Fruit fly (Drosophila melanogaster): ENCODE data around the gene RhoGAP71E.

DNA sequence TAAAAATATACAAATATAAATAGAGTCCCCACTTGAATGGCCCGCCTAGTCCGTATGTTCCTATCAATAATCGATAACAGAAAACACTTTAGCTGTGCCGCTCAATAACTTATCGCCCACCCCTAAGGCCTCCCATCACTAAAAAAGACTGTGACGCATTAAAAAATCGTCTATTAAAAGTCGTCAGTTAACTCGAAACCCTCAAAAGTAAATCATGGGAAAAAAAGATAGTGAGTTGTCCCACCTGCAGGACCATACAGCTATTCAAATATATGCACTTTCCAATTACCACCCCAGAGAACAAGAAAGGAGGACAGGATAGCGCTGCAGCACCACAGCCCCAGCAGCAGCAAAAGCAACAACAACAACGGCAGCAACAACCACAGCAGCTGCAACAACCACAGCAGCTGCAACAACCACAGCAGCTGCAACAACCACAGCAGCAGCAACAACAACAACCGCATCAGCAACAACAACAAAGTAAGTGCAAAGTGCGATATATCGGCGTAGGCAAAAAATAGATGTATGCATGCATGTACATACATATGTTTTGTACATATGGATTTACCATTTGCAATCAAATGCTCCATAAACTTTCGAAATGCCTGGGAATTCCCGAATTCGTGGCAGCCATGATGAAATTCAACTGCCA is 34.5 kb upstream of the RhoGAP71E start, which contains the start of gene AGO2:
- peak; percentile 99 for TF ChIP-seq gl (tag; optimal IDR thresholded peaks at IDR 0.05)
- TF ChIP-seq CG15710 (tag; optimal IDR thresholded peaks at IDR 0.05) = peak; percentile 25
- no peak for TF ChIP-seq fd96Ca (GFP tag; IDR thresholded peaks at IDR 0.05)
- peak; percentile 93 for TF ChIP-seq CG32121 (GFP tag; IDR thresholded peaks at IDR 0.05)
- peak; percentile 75 for TF ChIP-seq CG8159 (tag; optimal IDR thresholded peaks at IDR 0.05)
- peak; percentile 44 for TF ChIP-seq EcR (GFP tag; optimal IDR thresholded peaks at IDR 0.05)
- peak; percentile 51 for TF ChIP-seq CG9948 (tag; optimal IDR thresholded peaks at IDR 0.05)
- no peak for TF ChIP-seq CG10348 (GFP tag; IDR thresholded peaks at IDR 0.05)
- TF ChIP-seq D1 (tag; optimal IDR thresholded peaks at IDR 0.05) = peak; percentile 64
- TF ChIP-seq CG17806 (tag; optimal IDR thresholded peaks at IDR 0.05) = no peak
- peak; percentile 92 for TF ChIP-seq CG12605 (GFP tag; IDR thresholded peaks at IDR 0.05)
